Worm (Caenorhabditis elegans): ENCODE results near the gene R07B1.7.

DNA sequence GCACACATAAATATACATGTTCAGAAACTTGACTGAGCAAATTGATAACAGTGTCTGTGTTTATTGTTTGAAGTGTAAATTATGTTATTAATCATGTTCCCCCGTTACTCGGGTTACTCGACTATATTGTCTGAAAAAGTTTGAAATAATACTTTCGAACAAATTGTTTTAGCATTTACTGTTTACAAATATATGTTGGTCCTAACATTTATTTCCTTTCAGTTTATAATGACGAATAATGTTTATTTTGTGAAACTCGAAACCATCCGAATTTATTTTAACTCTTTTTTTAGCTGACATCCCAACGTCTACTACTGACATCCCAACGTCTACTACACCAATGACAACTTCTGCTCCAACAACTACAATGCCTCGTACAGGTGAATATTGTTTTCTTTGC, at the start of gene R07B1.7:
- no peak for TF ChIP-seq flt-1 (GFP tag; IDR thresholded peaks at IDR 0.05)
- TF ChIP-seq T22C8.4 (GFP tag; IDR thresholded peaks at IDR 0.05) = no peak
- TF ChIP-seq cog-1 (tag; optimal IDR thresholded peaks at IDR 0.05) = no peak
- no peak for TF ChIP-seq tab-1 (GFP tag; IDR thresholded peaks at IDR 0.05)
- no peak for TF ChIP-seq ztf-23 (GFP tag; IDR thresholded peaks at IDR 0.05)

Data from whole organism, midembryonic.